Worm (Caenorhabditis elegans): Measurements from ENCODE around the gene W02C12.2.

Gene W02C12.2

ce11 chrIV:3988132-3988531 lies 19.6 kb downstream of the W02C12.2 start:
- no peak for TF ChIP-seq nhr-237 (tag; optimal IDR thresholded peaks at IDR 0.05)
- TF ChIP-seq snpc-1.2 (GFP tag; IDR thresholded peaks at IDR 0.05) = no peak
- TF ChIP-seq aha-1 (tag) = peak; percentile 92
- no peak for TF ChIP-seq ctbp-1 (GFP tag; IDR thresholded peaks at IDR 0.05)
- no peak for TF ChIP-seq hif-1 (tag; optimal IDR thresholded peaks at IDR 0.05)

DNA sequence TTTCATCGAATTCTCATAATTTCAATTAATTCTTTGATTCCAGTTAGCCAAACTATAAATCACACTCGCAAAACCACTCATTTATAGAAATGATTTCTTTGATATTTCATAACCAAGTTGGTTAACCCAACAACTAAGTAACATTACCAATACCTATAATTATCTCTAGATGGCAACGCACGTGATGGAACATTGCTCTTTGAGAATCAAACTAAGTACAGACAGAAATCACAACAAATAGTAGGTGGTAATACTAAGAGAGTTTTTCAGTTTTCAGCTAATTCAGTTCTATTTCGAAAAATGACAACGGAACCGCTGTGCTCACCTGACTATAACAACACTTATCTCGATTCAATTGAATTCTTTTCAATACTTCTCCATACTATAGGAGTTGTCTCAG lies 26.2 kb downstream of the W02C12.2 start, which contains the start of gene srh-223:
TSS of gene srh-223 (plus strand) at position 301 of the 400 bp plus-strand sequence.
- TF ChIP-seq aha-1 (tag) (peak; percentile 64), ceh-20 (GFP tag; IDR thresholded peaks at IDR 0.05) (no peak), pqm-1 (tag; optimal IDR thresholded peaks at IDR 0.05) (no peak)

DNA sequence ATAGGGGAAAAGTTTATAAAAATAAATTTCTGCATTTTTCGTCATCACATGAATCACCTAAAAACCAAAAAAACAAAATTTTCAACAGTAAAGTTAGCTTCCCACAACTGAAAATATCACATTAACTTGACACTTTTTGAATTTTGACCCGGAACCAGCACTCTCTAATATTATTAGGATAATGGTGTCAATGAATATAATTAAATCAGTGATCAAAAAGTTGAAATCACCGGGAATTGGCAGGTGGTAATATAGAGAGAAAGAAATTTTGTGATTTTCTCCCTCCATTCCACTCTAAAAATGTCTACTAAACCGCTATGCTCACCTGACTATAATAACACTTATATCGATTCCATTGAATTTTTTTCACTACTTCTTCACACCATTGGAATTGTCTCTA lies 28.2 kb downstream of the W02C12.2 start, which contains the start of gene srh-222:
TSS of gene srh-222 (plus strand) at position 301 of the 400 bp plus-strand sequence.
- TF ChIP-seq lin-15B (tag; optimal IDR thresholded peaks at IDR 0.05) = no peak

DNA sequence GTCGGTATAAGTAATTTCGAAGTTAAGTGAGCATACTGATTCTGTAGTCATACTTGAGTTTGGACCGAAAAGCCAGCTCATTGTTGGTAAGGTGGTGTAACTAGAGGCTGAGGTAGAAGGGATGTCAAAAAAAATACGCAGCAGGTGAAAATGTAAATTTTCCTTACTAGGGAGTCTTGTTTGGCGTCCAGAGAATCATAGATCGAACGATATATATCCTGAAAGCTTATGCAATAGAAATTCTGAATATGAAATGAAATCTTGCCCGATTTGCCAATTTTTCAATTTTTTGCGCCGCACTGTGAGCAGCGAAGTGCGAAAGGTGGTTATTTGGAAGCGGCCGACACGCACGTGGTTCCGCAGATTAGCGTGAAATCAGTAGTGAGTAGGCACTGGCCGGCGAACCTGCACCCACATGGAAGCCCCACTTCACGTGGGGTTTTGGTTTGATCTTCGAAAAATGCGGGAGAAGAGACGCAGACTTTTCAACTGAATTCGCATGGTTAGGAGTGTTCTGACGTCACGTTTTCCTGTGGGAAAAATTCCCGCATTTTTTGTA lies 29.7 kb downstream of the W02C12.2 start, which contains the start of gene srh-220:
TSS of gene srh-220 (minus strand) at position 51 of the 559 bp plus-strand sequence.
- 0 out of 2 replicates have a peak, but pooled peaks have one; percentile 51 for TF ChIP-seq F26F4.8 (GFP tag; conservative IDR thresholded peaks at IDR 0.05)
- TF ChIP-seq nhr-102 (tag; optimal IDR thresholded peaks at IDR 0.05) = no peak

DNA sequence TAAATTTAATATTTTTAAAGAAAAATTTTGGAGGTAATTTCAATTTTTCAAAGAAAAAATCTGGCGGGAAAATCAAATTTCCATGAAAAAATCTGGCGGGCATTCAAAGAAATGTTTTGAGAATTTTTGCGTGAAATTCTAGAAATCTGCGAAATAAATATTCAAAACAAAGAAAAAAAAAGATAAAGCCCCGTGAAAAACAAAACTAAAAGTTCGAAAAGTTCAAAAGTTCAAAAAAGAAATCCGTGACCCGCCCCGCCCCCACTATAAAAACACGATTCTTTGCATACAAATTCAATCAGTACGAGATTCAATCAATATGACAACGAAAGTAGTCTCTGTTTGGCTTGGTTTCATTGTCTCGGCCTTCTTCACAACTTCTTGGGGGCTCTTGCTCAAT lies 34.7 kb downstream of the W02C12.2 start, which contains the start of gene clec-79:
TSS of gene clec-79 (plus strand) at position 301 of the 400 bp plus-strand sequence.
- TF ChIP-seq Y105C5A.15 (GFP tag; IDR thresholded peaks at IDR 0.05) (no peak), nhr-25 (tag; optimal IDR thresholded peaks at IDR 0.05; ENCODE audit: borderline replicate concordance, insufficient read depth) (no peak), zfp-3 (GFP tag; conservative IDR thresholded peaks at IDR 0.05) (no peak), ceh-32 (tag; optimal IDR thresholded peaks at IDR 0.05; ENCODE audit: poor library complexity) (no peak), ztf-11 (tag; optimal IDR thresholded peaks at IDR 0.05) (no peak), nhr-237 (tag; optimal IDR thresholded peaks at IDR 0.05) (no peak), mes-2 (tag; optimal IDR thresholded peaks at IDR 0.05; ENCODE audit: poor library complexity, severe bottlenecking) (no peak)

DNA sequence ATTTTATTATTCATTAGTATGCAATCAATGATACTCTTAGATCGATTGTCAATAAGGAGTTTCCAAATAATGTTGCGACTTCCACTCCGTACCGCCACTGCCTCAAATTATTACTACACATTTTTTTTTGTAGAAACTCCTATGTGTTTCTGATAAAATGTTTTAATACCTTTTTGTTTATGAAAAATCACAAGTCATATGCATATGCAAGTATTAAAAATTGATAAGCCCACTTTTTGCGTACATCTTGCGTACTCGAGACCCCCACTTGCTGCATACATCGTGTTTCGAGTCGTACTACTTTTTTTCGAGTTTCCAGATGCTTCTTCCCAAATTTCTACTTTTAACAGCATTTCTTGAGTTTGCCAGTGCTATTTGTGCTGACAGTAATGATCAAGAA lies 42.8 kb downstream of the W02C12.2 start, which contains the start of gene clec-76:
TSS of gene clec-76 (plus strand) at position 234 of the 400 bp plus-strand sequence.
- no peak for TF ChIP-seq F26F4.8 (GFP tag; conservative IDR thresholded peaks at IDR 0.05)
- no peak for TF ChIP-seq ceh-44 (GFP tag; IDR thresholded peaks at IDR 0.05)
- no peak for TF ChIP-seq aha-1 (tag)
- no peak for TF ChIP-seq Y48G9A.11 (GFP tag; IDR thresholded peaks at IDR 0.05)
- no peak for TF ChIP-seq ztf-7 (tag; optimal IDR thresholded peaks at IDR 0.05)
- TF ChIP-seq skn-1 (tag; optimal IDR thresholded peaks at IDR 0.05) = no peak
- TF ChIP-seq pqm-1 (tag; optimal IDR thresholded peaks at IDR 0.05) = peak; percentile 3
- no peak for TF ChIP-seq nhr-11 (tag; optimal IDR thresholded peaks at IDR 0.05)
- no peak for TF ChIP-seq dpl-1 (GFP tag; optimal IDR thresholded peaks at IDR 0.05)
- TF ChIP-seq hmg-1.1 (GFP tag; IDR thresholded peaks at IDR 0.05) = no peak
- TF ChIP-seq daf-16 (GFP tag; optimal IDR thresholded peaks at IDR 0.05) = no peak
- TF ChIP-seq daf-16 (tag; optimal IDR thresholded peaks at IDR 0.05) = peak; percentile 51
- TF ChIP-seq daf-12 (tag; optimal IDR thresholded peaks at IDR 0.05) = no peak
- TF ChIP-seq dmd-6 (GFP tag; IDR thresholded peaks at IDR 0.05) = peak; percentile 36; the same call in 1 of the 2 replicates
- no peak for TF ChIP-seq mxl-3 (GFP tag; optimal IDR thresholded peaks at IDR 0.05)
- TF ChIP-seq nhr-77 (tag; optimal IDR thresholded peaks at IDR 0.05) = peak; percentile 58
- no peak for TF ChIP-seq pha-4 (GFP tag; IDR thresholded peaks at IDR 0.05)
- TF ChIP-seq pha-4 (tag; optimal IDR thresholded peaks at IDR 0.05) = no peak
- no peak for TF ChIP-seq zip-11 (GFP tag; IDR thresholded peaks at IDR 0.05)
- no peak for TF ChIP-seq lin-39 (tag; optimal IDR thresholded peaks at IDR 0.05)
- no peak for TF ChIP-seq zfp-3 (GFP tag; conservative IDR thresholded peaks at IDR 0.05)
- TF ChIP-seq nhr-28 (tag; optimal IDR thresholded peaks at IDR 0.05) = peak; percentile 74
- TF ChIP-seq ztf-11 (tag; optimal IDR thresholded peaks at IDR 0.05) = no peak
- TF ChIP-seq nhr-41 (GFP tag; IDR thresholded peaks at IDR 0.05) = no peak
